Fruit fly (Drosophila melanogaster) whole organism, wandering third instar larva: ENCODE measurements around the gene Cpr66Cb.

Experiments used
- Abd-B ChIP-seq: fragments of >200 bp; optimal IDR thresholded peaks from 2 replicates; lab custom pipeline; 2017; ENCODE audit warnings: missing biosample characterization, missing genetic modification characterization
- CG32264 ChIP-seq: fragments of 200-800 bp; sonication (Bioruptor generic); optimal IDR thresholded peaks from 2 replicates; lab custom pipeline; 2016; ENCODE audit warnings: missing biosample characterization, missing genetic modification characterization
- CG9705 ChIP-seq: fragments of 200-800 bp; sonication (Bioruptor generic); optimal IDR thresholded peaks from 2 replicates; lab custom pipeline; 2018; ENCODE audit warnings: missing biosample characterization, mild to moderate bottlenecking, missing genetic modification characterization
- CrebA ChIP-seq: fragments of 200-800 bp; sonication (Bioruptor generic); optimal IDR thresholded peaks from 2 replicates; lab custom pipeline; 2016; ENCODE audit warnings: missing biosample characterization, mild to moderate bottlenecking, missing genetic modification characterization, borderline replicate concordance
- Dfd ChIP-seq: fragments of >200 bp; optimal IDR thresholded peaks from 2 replicates; lab custom pipeline; 2017; ENCODE audit warnings: missing biosample characterization, missing genetic modification characterization
- Dif ChIP-seq: fragments of 200-275, 200-300 bp; sonication (Bioruptor generic); optimal IDR thresholded peaks from 2 replicates; lab custom pipeline; 2018; ENCODE audit warnings: missing biosample characterization, missing genetic modification characterization; ENCODE audit not compliant: partially characterized antibody
- GATAd ChIP-seq: sonication (Bioruptor generic); optimal IDR thresholded peaks from 2 replicates; lab custom pipeline; 2016; ENCODE audit warnings: missing biosample characterization, missing genetic modification characterization
- HLH106 ChIP-seq: fragments of 200-800 bp; optimal IDR thresholded peaks from 3 replicates; lab custom pipeline; 2019; ENCODE audit warnings: missing biosample characterization, mild to moderate bottlenecking, missing genetic modification characterization, moderate library complexity
- Hnf4 ChIP-seq: fragments of 200-800 bp; sonication (Bioruptor generic); optimal IDR thresholded peaks from 2 replicates; lab custom pipeline; 2016; ENCODE audit warnings: missing biosample characterization, mild to moderate bottlenecking, missing genetic modification characterization
- Hr78 ChIP-seq: fragments of >200 bp; optimal IDR thresholded peaks from 2 replicates; lab custom pipeline; 2017; ENCODE audit warnings: missing biosample characterization, missing genetic modification characterization
- Hr83 ChIP-seq: fragments of 200-300 bp; sonication (Bioruptor generic); optimal IDR thresholded peaks from 2 replicates; lab custom pipeline; 2016; ENCODE audit warnings: missing biosample characterization, mild to moderate bottlenecking, missing genetic modification characterization, moderate library complexity; ENCODE audit not compliant: poor library complexity, severe bottlenecking
- Jra ChIP-seq: sonication (Bioruptor generic); optimal IDR thresholded peaks from 2 replicates; lab custom pipeline; 2016; ENCODE audit warnings: missing biosample characterization, missing genetic modification characterization
- Mio ChIP-seq: sonication (Bioruptor generic); optimal IDR thresholded peaks from 2 replicates; lab custom pipeline; 2016; ENCODE audit warnings: missing biosample characterization, missing genetic modification characterization
- Myc ChIP-seq: fragments of >200 bp; optimal IDR thresholded peaks from 2 replicates; lab custom pipeline; 2017
- N ChIP-seq: fragments of >200 bp; optimal IDR thresholded peaks from 2 replicates; lab custom pipeline; 2018; ENCODE audit warnings: missing biosample characterization, missing external identifiers, missing genetic modification characterization
- OdsH ChIP-seq: fragments of 200-800 bp; sonication (Bioruptor generic); optimal IDR thresholded peaks from 2 replicates; lab custom pipeline; 2016; ENCODE audit warnings: missing biosample characterization, mild to moderate bottlenecking, missing genetic modification characterization
- Rel ChIP-seq, 2 experiments: fragments of 200-800 bp; sonication (Bioruptor generic) in 1 of 2; optimal IDR thresholded peaks; 2 replicates in 1 of 2; 3 replicates in 1 of 2; lab custom pipeline; 2016 to 2019; ENCODE audit warnings: mild to moderate bottlenecking in 2 of 2, missing biosample characterization in 2 of 2, missing genetic modification characterization in 2 of 2, moderate library complexity in 1 of 2
- Sp1 ChIP-seq: fragments of 200-800 bp; sonication (Bioruptor generic); optimal IDR thresholded peaks from 3 replicates; lab custom pipeline; 2019; ENCODE audit warnings: missing biosample characterization, mild to moderate bottlenecking, missing genetic modification characterization, moderate library complexity
- Vsx2 ChIP-seq: fragments of 200-300, 225-300 bp; sonication (Bioruptor generic); optimal IDR thresholded peaks from 2 replicates; lab custom pipeline; 2018; ENCODE audit warnings: missing biosample characterization, missing genetic modification characterization; ENCODE audit not compliant: partially characterized antibody
- br ChIP-seq: fragments of 200-800 bp; sonication (Bioruptor generic); optimal IDR thresholded peaks from 2 replicates; lab custom pipeline; 2016; ENCODE audit warnings: missing biosample characterization, missing genetic modification characterization
- brk ChIP-seq: fragments of 200-800 bp; sonication (Bioruptor generic); optimal IDR thresholded peaks from 2 replicates; lab custom pipeline; 2016; ENCODE audit warnings: missing biosample characterization, mild to moderate bottlenecking, missing genetic modification characterization
- dl ChIP-seq, 2 experiments: fragments of 175-275, 200-275 bp in 1 of 2; fragments of 200-275 bp in 1 of 2; sonication (Bioruptor generic); optimal IDR thresholded peaks; lab custom pipeline; 2018; ENCODE audit warnings: mild to moderate bottlenecking in 2 of 2, missing biosample characterization in 2 of 2, missing genetic modification characterization in 2 of 2, moderate library complexity in 2 of 2; ENCODE audit not compliant: partially characterized antibody in 2 of 2, insufficient read depth in 1 of 2
- dmrt93B ChIP-seq: fragments of 200-800 bp; sonication (Bioruptor generic); optimal IDR thresholded peaks from 2 replicates; lab custom pipeline; 2018; ENCODE audit warnings: missing biosample characterization, mild to moderate bottlenecking, missing genetic modification characterization
- dsf ChIP-seq: sonication (Bioruptor generic); optimal IDR thresholded peaks from 2 replicates; lab custom pipeline; 2016; ENCODE audit warnings: missing biosample characterization, missing genetic modification characterization, borderline replicate concordance
- ey ChIP-seq: fragments of 200-800 bp; sonication (Bioruptor generic); optimal IDR thresholded peaks from 2 replicates; lab custom pipeline; 2016; ENCODE audit warnings: missing biosample characterization, missing genetic modification characterization
- foxo ChIP-seq, 2 experiments: fragments of 200-800 bp; sonication (Bioruptor generic); optimal IDR thresholded peaks; 2 replicates in 1 of 2; 3 replicates in 1 of 2; lab custom pipeline; 2016 to 2017; ENCODE audit warnings: missing biosample characterization in 2 of 2, missing genetic modification characterization in 2 of 2
- fru ChIP-seq: fragments of 200-800 bp; sonication (Bioruptor generic); optimal IDR thresholded peaks from 3 replicates; lab custom pipeline; 2016; ENCODE audit warnings: missing biosample characterization, mild to moderate bottlenecking, missing genetic modification characterization
- h ChIP-seq: fragments of 200-800 bp; sonication (Bioruptor generic); optimal IDR thresholded peaks from 3 replicates; lab custom pipeline; 2016; ENCODE audit warnings: missing biosample characterization, mild to moderate bottlenecking, missing genetic modification characterization
- jim ChIP-seq: fragments of 175-275, 200-325 bp; sonication (Bioruptor generic); optimal IDR thresholded peaks from 2 replicates; lab custom pipeline; 2016; ENCODE audit warnings: missing biosample characterization, mild to moderate bottlenecking, missing genetic modification characterization
- lola ChIP-seq: fragments of >200 bp; optimal IDR thresholded peaks from 2 replicates; lab custom pipeline; 2017; ENCODE audit warnings: missing biosample characterization, missing genetic modification characterization
- pan ChIP-seq: fragments of >200 bp; optimal IDR thresholded peaks from 2 replicates; lab custom pipeline; 2017
- psq ChIP-seq: fragments of 200-800 bp; sonication (Bioruptor generic); optimal IDR thresholded peaks from 3 replicates; lab custom pipeline; 2017; ENCODE audit warnings: missing biosample characterization, mild to moderate bottlenecking, missing genetic modification characterization, moderate library complexity
- rgr ChIP-seq: fragments of 200-800 bp; sonication (Bioruptor generic); optimal IDR thresholded peaks from 3 replicates; lab custom pipeline; 2016; ENCODE audit warnings: missing biosample characterization, mild to moderate bottlenecking, missing genetic modification characterization
- sage ChIP-seq: fragments of 200-800 bp; sonication (Bioruptor generic); optimal IDR thresholded peaks from 2 replicates; lab custom pipeline; 2016; ENCODE audit warnings: missing biosample characterization, mild to moderate bottlenecking, missing genetic modification characterization
- sv ChIP-seq: fragments of 200-800 bp; sonication (Bioruptor generic); optimal IDR thresholded peaks from 3 replicates; lab custom pipeline; 2016; ENCODE audit warnings: missing biosample characterization, missing genetic modification characterization
- tai ChIP-seq: sonication (Bioruptor generic); optimal IDR thresholded peaks from 2 replicates; lab custom pipeline; 2016; ENCODE audit warnings: missing biosample characterization, missing genetic modification characterization
- usp ChIP-seq: fragments of >200 bp; optimal IDR thresholded peaks from 2 replicates; lab custom pipeline; 2017; ENCODE audit warnings: missing biosample characterization, missing genetic modification characterization
- woc ChIP-seq: sonication (Bioruptor generic); optimal IDR thresholded peaks from 2 replicates; lab custom pipeline; 2016; ENCODE audit warnings: missing biosample characterization, mild to moderate bottlenecking, missing genetic modification characterization

Cpr66Cb gene

DNA sequence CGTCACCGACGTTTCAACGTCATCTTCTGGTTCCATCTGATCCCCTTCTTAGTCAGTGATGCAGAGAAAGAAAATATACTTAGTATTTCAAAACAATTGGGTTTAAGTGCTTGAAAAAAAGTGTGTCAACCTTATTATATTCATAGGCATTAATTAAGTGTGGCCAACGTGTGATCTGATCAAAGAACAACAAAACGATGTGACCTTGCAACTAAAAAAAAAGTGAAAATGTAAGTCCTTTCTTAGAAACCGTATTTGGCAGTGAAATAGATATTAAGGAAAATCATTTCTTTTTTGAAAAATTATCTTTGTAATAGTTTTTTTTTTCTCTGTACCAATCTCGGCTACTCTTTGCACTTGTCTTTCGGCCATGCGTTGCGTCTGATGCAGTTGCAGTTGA, 48.6 kb downstream of the Cpr66Cb start:
- TF ChIP-seq GATAd (GFP tag; lab: Kevin White, UChicago), result no peak
- no peak for TF ChIP-seq sv (GFP tag; lab: Kevin White, UChicago)
- no peak for TF ChIP-seq CrebA
- no peak for TF ChIP-seq tai (GFP tag; lab: Kevin White, UChicago)
- TF ChIP-seq Mio, result no peak
- TF ChIP-seq Abd-B, result no peak
- no peak for TF ChIP-seq Hr83 (GFP tag; lab: Kevin White, UChicago)
- TF ChIP-seq N (GFP tag; lab: Kevin White, UChicago), result no peak
- TF ChIP-seq psq (GFP tag; lab: Kevin White, UChicago), result peak; percentile 49
- peak; percentile 12 for TF ChIP-seq OdsH (GFP tag; lab: Kevin White, UChicago)
- peak; percentile 12 for TF ChIP-seq HLH106
- TF ChIP-seq rgr (GFP tag; lab: Kevin White, UChicago), result peak; percentile 4
- TF ChIP-seq br (GFP tag; lab: Kevin White, UChicago), result peak; percentile 35
- no peak for TF ChIP-seq dsf
- TF ChIP-seq dl (GFP tag; optimal IDR thresholded peaks at IDR 0.05; lab: Kevin White, UChicago; ENCODE audit: insufficient read depth in 1 of 2, partially characterized antibody in 2 of 2), result no peak
- no peak for TF ChIP-seq lola (GFP tag; lab: Kevin White, UChicago)
- peak; percentile 55 for TF ChIP-seq h
- no peak for TF ChIP-seq Dfd (GFP tag; lab: Kevin White, UChicago)
- TF ChIP-seq sage (GFP tag; lab: Kevin White, UChicago), result no peak
- no peak for TF ChIP-seq jim (GFP tag; lab: Kevin White, UChicago)
- TF ChIP-seq Dif (GFP tag; lab: Kevin White, UChicago), result no peak
- no peak for TF ChIP-seq Hr78 (GFP tag; lab: Kevin White, UChicago)
- no peak for TF ChIP-seq Jra
- TF ChIP-seq dmrt93B (GFP tag; lab: Kevin White, UChicago), result no peak
- no peak for TF ChIP-seq Hnf4
- TF ChIP-seq woc (GFP tag; lab: Kevin White, UChicago), result peak; percentile 30
- TF ChIP-seq foxo (GFP tag; optimal IDR thresholded peaks at IDR 0.05; lab: Kevin White, UChicago), result peak in 1 of 2 experiments; percentile 39
- TF ChIP-seq Sp1 (GFP tag; lab: Kevin White, UChicago), result no peak
- no peak for TF ChIP-seq CG32264 (GFP tag; lab: Kevin White, UChicago)
- TF ChIP-seq ey (GFP tag; lab: Kevin White, UChicago), result peak; percentile 15
- TF ChIP-seq CG9705 (GFP tag; lab: Kevin White, UChicago), result no peak
- peak; percentile 46 for TF ChIP-seq fru
- no peak for TF ChIP-seq pan (lab: Kevin White, UChicago)
- no peak for TF ChIP-seq Rel (GFP tag; optimal IDR thresholded peaks at IDR 0.05; lab: Kevin White, UChicago)
- TF ChIP-seq Rel (tag; optimal IDR thresholded peaks at IDR 0.05; lab: Kevin White, UChicago), result no peak
- no peak for TF ChIP-seq Vsx2
- no peak for TF ChIP-seq Myc
- no peak for TF ChIP-seq usp (GFP tag; lab: Kevin White, UChicago)
- TF ChIP-seq brk (GFP tag; lab: Kevin White, UChicago), result no peak
